Worm (Caenorhabditis elegans) whole organism, L3 larva: ENCODE data around the gene msp-55.
A peak's percentile ranks its signal among the peaks of the same experiment; 100 is the strongest.

Experiments used
- ZK546.5 ChIP-seq: sonication (generic microtip); optimal IDR thresholded peaks from 2 replicates; lab custom pipeline; 2017; ENCODE audit warnings: missing biosample characterization, missing genetic modification characterization
- elt-2 ChIP-seq: sonication (generic microtip); optimal IDR thresholded peaks from 2 replicates; lab custom pipeline; 2016; ENCODE audit warnings: missing genetic modification reagents, mild to moderate bottlenecking, missing genetic modification characterization, missing compliant biosample characterization
- fkh-10 ChIP-seq: sonication (generic microtip); optimal IDR thresholded peaks from 2 replicates; lab custom pipeline; 2017; ENCODE audit warnings: missing biosample characterization, missing genetic modification reagents, missing genetic modification characterization
- nhr-12 ChIP-seq: fragments of 150-350 bp; optimal IDR thresholded peaks from 2 replicates; lab custom pipeline; 2014; ENCODE audit warnings: missing biosample characterization, missing genetic modification characterization
- pha-4 ChIP-seq: fragments of 150-350 bp; optimal IDR thresholded peaks from 2 replicates; lab custom pipeline; 2014; ENCODE audit warnings: missing biosample characterization, missing genetic modification reagents, missing genetic modification characterization
- pqm-1 ChIP-seq: fragments of 150-350 bp; optimal IDR thresholded peaks from 2 replicates; lab custom pipeline; 2017; ENCODE audit warnings: missing biosample characterization, missing genetic modification characterization, inconsistent platforms
- skn-1 ChIP-seq: fragments of 150-350 bp; optimal IDR thresholded peaks from 2 replicates; lab custom pipeline; 2014; ENCODE audit warnings: missing biosample characterization, missing genetic modification characterization

- TF ChIP-seq elt-2 (tag; lab: Kevin White, UChicago): peak; percentile 11
- TF ChIP-seq skn-1 (tag; lab: Kevin White, UChicago): peak; percentile 33
- peak; percentile 3 for TF ChIP-seq pqm-1 (tag; lab: Kevin White, UChicago)
- no peak for TF ChIP-seq nhr-12 (tag; lab: Kevin White, UChicago)
- no peak for TF ChIP-seq fkh-10 (GFP tag; lab: Kevin White, UChicago)
- TF ChIP-seq pha-4: peak; percentile 52
- no peak for TF ChIP-seq ZK546.5 (tag; lab: Kevin White, UChicago)
Measured at ce11 chrIV:5090993-5091793, 35.4 kb upstream of the msp-55 start, which contains the start of the genes snpn-1 and C02B10.4.
